Worm (Caenorhabditis elegans) whole organism, L3 larva: ENCODE data around the gene ehn-3.

Experiments
- aly-2 ChIP-seq: fragments of 150-350 bp; optimal IDR thresholded peaks from 2 replicates; lab custom pipeline; 2014; ENCODE audit warnings: missing biosample characterization, missing genetic modification characterization
- ceh-9 ChIP-seq: sonication (generic microtip); optimal IDR thresholded peaks from 2 replicates; lab custom pipeline; 2018; ENCODE audit warnings: missing biosample characterization, missing genetic modification characterization
- daf-12 ChIP-seq: fragments of 150-350 bp; optimal IDR thresholded peaks from 2 replicates; lab custom pipeline; 2014; ENCODE audit warnings: missing biosample characterization, missing genetic modification reagents, missing genetic modification characterization
- hmg-11 ChIP-seq: sonication (generic microtip); optimal IDR thresholded peaks from 2 replicates; lab custom pipeline; 2016; ENCODE audit warnings: missing genetic modification characterization, missing compliant biosample characterization
- lin-15B ChIP-seq: fragments of 150-350 bp; optimal IDR thresholded peaks from 2 replicates; lab custom pipeline; 2014; ENCODE audit warnings: missing biosample characterization, missing genetic modification characterization
- nfya-1 ChIP-seq: sonication (generic microtip); optimal IDR thresholded peaks from 2 replicates; lab custom pipeline; 2017; ENCODE audit warnings: missing genetic modification characterization, mild to moderate bottlenecking, missing compliant biosample characterization, antibody characterized with exemption, moderate library complexity; ENCODE audit not compliant: insufficient read depth
- nhr-76 ChIP-seq: fragments of 150-350 bp; sonication (generic microtip); optimal IDR thresholded peaks from 5 replicates; lab custom pipeline; 2014; ENCODE audit warnings: missing biosample characterization, missing genetic modification characterization
- pha-4 ChIP-seq: fragments of 150-350 bp; optimal IDR thresholded peaks from 2 replicates; lab custom pipeline; 2014; ENCODE audit warnings: missing biosample characterization, missing genetic modification reagents, missing genetic modification characterization
- skn-1 ChIP-seq: fragments of 150-350 bp; optimal IDR thresholded peaks from 2 replicates; lab custom pipeline; 2014; ENCODE audit warnings: missing biosample characterization, missing genetic modification characterization
- snpc-4 ChIP-seq: fragments of 150-350 bp; optimal IDR thresholded peaks from 2 replicates; lab custom pipeline; 2014; ENCODE audit warnings: missing biosample characterization, missing genetic modification characterization
- zag-1 ChIP-seq: fragments of 150-350 bp; optimal IDR thresholded peaks from 2 replicates; lab custom pipeline; 2014; ENCODE audit warnings: missing biosample characterization, missing genetic modification characterization

DNA sequence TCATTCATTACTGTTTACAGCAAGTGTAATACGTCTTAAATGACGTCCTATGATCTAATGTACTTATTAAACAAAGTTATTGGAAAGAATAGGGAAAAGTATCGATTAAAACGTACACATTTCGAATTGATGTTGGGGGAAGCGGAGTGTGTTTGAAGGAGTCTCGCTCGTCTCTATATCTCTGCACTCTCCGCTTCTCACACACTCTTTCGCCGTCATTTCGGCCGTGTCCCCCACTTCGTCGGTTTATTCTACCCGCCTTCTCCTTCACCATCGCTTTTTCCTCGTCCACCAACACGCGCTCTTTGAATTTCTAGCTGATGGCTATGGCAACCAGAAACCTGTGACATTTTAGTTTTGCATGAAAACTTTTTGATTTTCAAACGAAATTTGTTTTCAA is 50.2 kb downstream of the ehn-3 start:
- TF ChIP-seq snpc-4 (tag; lab: Kevin White, UChicago) (no peak), ceh-9 (tag; lab: Kevin White, UChicago) (no peak), zag-1 (tag; lab: Kevin White, UChicago) (no peak), aly-2 (tag; lab: Kevin White, UChicago) (no peak), daf-12 (tag; lab: Kevin White, UChicago) (no peak), nhr-76 (tag; lab: Kevin White, UChicago) (no peak), pha-4 (peak; percentile 37), nfya-1 (tag; lab: Kevin White, UChicago) (peak; percentile 39), lin-15B (tag; lab: Kevin White, UChicago) (peak; percentile 70), hmg-11 (tag; lab: Kevin White, UChicago) (peak; percentile 53), skn-1 (tag; lab: Kevin White, UChicago) (no peak)
